Fruit fly (Drosophila melanogaster) whole organism, prepupa: ENCODE data around the gene Or85d.

ENCODE experiments used
- CG11902 ChIP-seq: fragments of 200-800 bp; sonication (Bioruptor generic); optimal IDR thresholded peaks from 3 replicates; lab custom pipeline; 2016; ENCODE audit warnings: missing biosample characterization, missing genetic modification characterization
- CG6808 ChIP-seq: fragments of 200-800 bp; sonication (Bioruptor generic); optimal IDR thresholded peaks from 3 replicates; lab custom pipeline; 2017; ENCODE audit warnings: missing biosample characterization, missing genetic modification characterization, mild to moderate bottlenecking, moderate library complexity, missing genetic modification reagents
- Ets96B ChIP-seq: fragments of 200-800 bp; optimal IDR thresholded peaks from 2 replicates; lab custom pipeline; 2019; ENCODE audit warnings: missing biosample characterization, mild to moderate bottlenecking, missing genetic modification characterization, moderate library complexity
- Hr38 ChIP-seq: sonication (Bioruptor generic); optimal IDR thresholded peaks from 2 replicates; lab custom pipeline; 2016; ENCODE audit warnings: missing biosample characterization, missing genetic modification characterization
- Hr39 ChIP-seq: fragments of 200-800 bp; sonication (Bioruptor generic); optimal IDR thresholded peaks from 2 replicates; lab custom pipeline; 2016; ENCODE audit warnings: missing biosample characterization, missing genetic modification characterization
- Hr4 ChIP-seq: fragments of 200-800 bp; sonication (Bioruptor generic); optimal IDR thresholded peaks from 3 replicates; lab custom pipeline; 2016; ENCODE audit warnings: missing biosample characterization, missing genetic modification characterization
- fd59A ChIP-seq: fragments of 200-800 bp; sonication (Bioruptor generic); optimal IDR thresholded peaks from 2 replicates; lab custom pipeline; 2017; ENCODE audit warnings: missing biosample characterization, mild to moderate bottlenecking, missing genetic modification characterization, missing genetic modification reagents
- fd85E ChIP-seq: fragments of 200-800 bp; sonication (Bioruptor generic); optimal IDR thresholded peaks from 3 replicates; lab custom pipeline; 2016; ENCODE audit warnings: missing biosample characterization, missing genetic modification characterization
- ss ChIP-seq, 2 experiments: fragments of 200-800 bp; sonication (Bioruptor generic); optimal IDR thresholded peaks; 2 replicates in 1 of 2; 3 replicates in 1 of 2; lab custom pipeline; 2017 to 2018; ENCODE audit warnings: mild to moderate bottlenecking in 2 of 2, missing biosample characterization in 2 of 2, missing genetic modification characterization in 2 of 2, moderate library complexity in 1 of 2
- vri ChIP-seq: fragments of 200-800 bp; sonication (Bioruptor generic); optimal IDR thresholded peaks from 3 replicates; lab custom pipeline; 2016; ENCODE audit warnings: missing biosample characterization, mild to moderate bottlenecking, missing genetic modification characterization

dm6 chr3R:8587859-8588258 is 35.5 kb downstream of the Or85d start:
- TF ChIP-seq Ets96B (tag; lab: Kevin White, UChicago) (no peak), vri (no peak), ss (GFP tag; optimal IDR thresholded peaks at IDR 0.05; lab: Kevin White, UChicago) (no peak), CG11902 (GFP tag; lab: Kevin White, UChicago) (no peak), Hr39 (GFP tag; lab: Kevin White, UChicago) (no peak), Hr4 (GFP tag; lab: Kevin White, UChicago) (no peak), fd59A (no peak), fd85E (no peak), CG6808 (no peak), Hr38 (GFP tag; lab: Kevin White, UChicago) (no peak)
